Worm (Caenorhabditis elegans) whole organism, L1 larva: ENCODE results near the gene C34D10.5.

ENCODE experiments used
- C04F5.9 ChIP-seq: sonication (generic microtip); optimal IDR thresholded peaks from 2 replicates; lab custom pipeline; 2016; ENCODE audit warnings: missing genetic modification characterization, missing compliant biosample characterization
- C34B4.2 ChIP-seq: sonication (generic microtip); optimal IDR thresholded peaks from 2 replicates; lab custom pipeline; 2017; ENCODE audit warnings: mild to moderate bottlenecking, missing genetic modification characterization, missing compliant biosample characterization
- ama-1 ChIP-seq: fragments of 150-350 bp; optimal IDR thresholded peaks from 2 replicates; lab custom pipeline; 2014
- ceh-82 ChIP-seq, 3 experiments: fragments of 150-350 bp in 1 of 3; sonication (generic microtip) in 2 of 3; optimal IDR thresholded peaks; 2 replicates each; lab custom pipeline; 2014 to 2017; ENCODE audit warnings: missing biosample characterization in 3 of 3, missing genetic modification characterization in 3 of 3
- fos-1 ChIP-seq: fragments of 150-350 bp; optimal IDR thresholded peaks from 2 replicates; lab custom pipeline; 2014; ENCODE audit warnings: missing biosample characterization, missing genetic modification characterization
- nhr-77 ChIP-seq: fragments of 150-350 bp; optimal IDR thresholded peaks from 2 replicates; lab custom pipeline; 2014; ENCODE audit warnings: missing biosample characterization, missing genetic modification characterization
- nhr-90 ChIP-seq: sonication (generic microtip); optimal IDR thresholded peaks from 2 replicates; lab custom pipeline; 2016; ENCODE audit warnings: mild to moderate bottlenecking, missing genetic modification characterization, missing compliant biosample characterization; ENCODE audit not compliant: poor library complexity
- snpc-4 ChIP-seq: fragments of 150-350 bp; optimal IDR thresholded peaks from 2 replicates; lab custom pipeline; 2014; ENCODE audit warnings: missing biosample characterization, missing genetic modification characterization
- snu-23 ChIP-seq: sonication (generic microtip); optimal IDR thresholded peaks from 2 replicates; lab custom pipeline; 2016; ENCODE audit warnings: missing genetic modification characterization, missing compliant biosample characterization
- unc-86 ChIP-seq: sonication (generic microtip); optimal IDR thresholded peaks from 2 replicates; lab custom pipeline; 2016; ENCODE audit warnings: missing genetic modification characterization, missing compliant biosample characterization

- TF ChIP-seq nhr-90 (tag; lab: Kevin White, UChicago), result no peak
- TF ChIP-seq nhr-77 (tag; lab: Kevin White, UChicago), result no peak
- TF ChIP-seq C04F5.9, result no peak
- TF ChIP-seq ama-1 (lab: Kevin White, UChicago), result no peak
- no peak for TF ChIP-seq ceh-82 (tag; optimal IDR thresholded peaks at IDR 0.05; lab: Kevin White, UChicago)
- TF ChIP-seq unc-86 (tag; lab: Kevin White, UChicago), result no peak
- no peak for TF ChIP-seq snu-23 (GFP tag; lab: Kevin White, UChicago)
- no peak for TF ChIP-seq C34B4.2 (tag; lab: Kevin White, UChicago)
- TF ChIP-seq fos-1 (tag; lab: Kevin White, UChicago), result no peak
- no peak for TF ChIP-seq snpc-4 (tag; lab: Kevin White, UChicago)
Measured at ce11 chrX:8003663-8004062, 14.2 kb upstream of the C34D10.5 start, which contains the start of the genes F45E1.1 and F45E1.2.
